Fruit fly (Drosophila melanogaster) whole organism, embryonic: Measurements from ENCODE around the gene Snapin.

ENCODE experiments used
- Bdp1 ChIP-seq: fragments of 200-800 bp; sonication (Bioruptor generic); optimal IDR thresholded peaks from 3 replicates; lab custom pipeline; 2016; ENCODE audit warnings: missing biosample characterization, missing genetic modification characterization
- BtbVII ChIP-seq: fragments of 200-800 bp; sonication (Bioruptor generic); optimal IDR thresholded peaks from 3 replicates; lab custom pipeline; 2017; ENCODE audit warnings: missing biosample characterization, mild to moderate bottlenecking, missing genetic modification characterization
- CG10267 ChIP-seq: fragments of 200-800 bp; sonication (Bioruptor generic); optimal IDR thresholded peaks from 2 replicates; lab custom pipeline; 2018; ENCODE audit warnings: missing biosample characterization, mild to moderate bottlenecking, missing genetic modification characterization, moderate library complexity
- CG10462 ChIP-seq: fragments of 200-800 bp; sonication (Bioruptor generic); optimal IDR thresholded peaks from 2 replicates; lab custom pipeline; 2016; ENCODE audit warnings: missing biosample characterization, missing genetic modification characterization
- CG11504 ChIP-seq: fragments of 200-800 bp; sonication (Bioruptor generic); optimal IDR thresholded peaks from 3 replicates; lab custom pipeline; 2019; ENCODE audit warnings: missing biosample characterization, mild to moderate bottlenecking, missing genetic modification characterization, moderate library complexity
- CG11560 ChIP-seq: fragments of 200-800 bp; sonication (Bioruptor generic); IDR thresholded peaks from 3 replicates; pipeline ENCODE4 v1.3.6; 2022; ENCODE audit warnings: missing biosample characterization, missing genetic modification characterization
- CG12236 ChIP-seq: fragments of 200-800 bp; sonication (Bioruptor generic); optimal IDR thresholded peaks from 2 replicates; lab custom pipeline; 2016; ENCODE audit warnings: missing biosample characterization, missing genetic modification characterization
- CG13624 ChIP-seq: fragments of 200-800 bp; sonication (Bioruptor generic); optimal IDR thresholded peaks from 2 replicates; lab custom pipeline; 2016; ENCODE audit warnings: missing biosample characterization, missing genetic modification characterization
- CG14710 ChIP-seq: fragments of 200-800 bp; sonication (Bioruptor generic); optimal IDR thresholded peaks from 3 replicates; lab custom pipeline; 2019; ENCODE audit warnings: missing biosample characterization, mild to moderate bottlenecking, missing genetic modification characterization, moderate library complexity
- CG15479 ChIP-seq: fragments of 200-800 bp; sonication (Bioruptor generic); optimal IDR thresholded peaks from 3 replicates; lab custom pipeline; 2019; ENCODE audit warnings: missing biosample characterization, mild to moderate bottlenecking, missing genetic modification characterization, moderate library complexity
- CG15601 ChIP-seq: fragments of 200-800 bp; sonication (Bioruptor generic); optimal IDR thresholded peaks from 3 replicates; lab custom pipeline; 2019; ENCODE audit warnings: missing biosample characterization, mild to moderate bottlenecking, missing genetic modification characterization, moderate library complexity
- CG16815 ChIP-seq: fragments of 200-800 bp; sonication (Bioruptor generic); optimal IDR thresholded peaks from 3 replicates; lab custom pipeline; 2017; ENCODE audit warnings: missing biosample characterization, mild to moderate bottlenecking, missing genetic modification characterization
- CG17328 ChIP-seq: fragments of 200-800 bp; sonication (Bioruptor generic); IDR thresholded peaks from 2 replicates; pipeline ENCODE4 v1.3.6; 2022; ENCODE audit warnings: missing biosample characterization, missing genetic modification characterization
- CG18476 ChIP-seq: fragments of 200-800 bp; sonication (Bioruptor generic); optimal IDR thresholded peaks from 2 replicates; lab custom pipeline; 2016; ENCODE audit warnings: missing biosample characterization, mild to moderate bottlenecking, missing genetic modification characterization
- CG18599 ChIP-seq: fragments of 200-800 bp; sonication (Bioruptor generic); optimal IDR thresholded peaks from 3 replicates; lab custom pipeline; 2017; ENCODE audit warnings: missing biosample characterization, missing genetic modification characterization, mild to moderate bottlenecking, moderate library complexity, missing genetic modification reagents
- CG32767 ChIP-seq: fragments of 200-800 bp; sonication (Bioruptor generic); IDR thresholded peaks from 2 replicates; pipeline ENCODE4 v1.3.6; 2022; ENCODE audit warnings: missing biosample characterization, missing genetic modification characterization
- CG3281 ChIP-seq: fragments of 200-800 bp; sonication (Bioruptor generic); optimal IDR thresholded peaks from 3 replicates; lab custom pipeline; 2017; ENCODE audit warnings: missing biosample characterization, mild to moderate bottlenecking, missing genetic modification characterization
- CG3995 ChIP-seq: fragments of 200-800 bp; sonication (Bioruptor generic); optimal IDR thresholded peaks from 3 replicates; lab custom pipeline; 2016; ENCODE audit warnings: missing biosample characterization, missing genetic modification characterization
- CG6175 ChIP-seq: fragments of 200-800 bp; sonication (Bioruptor generic); IDR thresholded peaks from 3 replicates; pipeline ENCODE4 v1.3.6; 2022; ENCODE audit warnings: missing biosample characterization, missing genetic modification characterization
- CG7556 ChIP-seq: fragments of 200-800 bp; sonication (Bioruptor generic); optimal IDR thresholded peaks from 2 replicates; lab custom pipeline; 2017; ENCODE audit warnings: missing biosample characterization, mild to moderate bottlenecking, missing genetic modification characterization
- CG8478 ChIP-seq: fragments of >200 bp; optimal IDR thresholded peaks from 2 replicates; lab custom pipeline; 2018
- D19B ChIP-seq: fragments of 200-800 bp; sonication (Bioruptor generic); optimal IDR thresholded peaks from 2 replicates; lab custom pipeline; 2017; ENCODE audit warnings: missing biosample characterization, mild to moderate bottlenecking, missing genetic modification characterization
- Dad ChIP-seq: fragments of 200-800 bp; sonication (Bioruptor generic); optimal IDR thresholded peaks from 3 replicates; lab custom pipeline; 2016; ENCODE audit warnings: missing biosample characterization, missing genetic modification characterization
- E2f2 ChIP-seq: fragments of 200-800 bp; sonication (Bioruptor generic); IDR thresholded peaks from 2 replicates; pipeline ENCODE4 v1.3.6; 2022; ENCODE audit warnings: missing biosample characterization, missing genetic modification characterization
- Ets65A ChIP-seq: fragments of 200-800 bp; sonication (Bioruptor generic); peaks from one replicate; lab custom pipeline; 2016; ENCODE audit warnings: missing biosample characterization, missing genetic modification characterization
- Ets97D ChIP-seq: fragments of 200-800 bp; sonication (Bioruptor generic); optimal IDR thresholded peaks from 3 replicates; lab custom pipeline; 2016; ENCODE audit warnings: missing biosample characterization, missing genetic modification characterization
- Gug ChIP-seq: fragments of 200-800 bp; sonication (Bioruptor generic); IDR thresholded peaks from 4 replicates; pipeline ENCODE4 v1.3.6; 2022; ENCODE audit warnings: missing biosample characterization, missing genetic modification characterization
- Hey ChIP-seq: fragments of 200-800 bp; sonication (Bioruptor generic); optimal IDR thresholded peaks from 3 replicates; lab custom pipeline; 2018; ENCODE audit warnings: missing biosample characterization, mild to moderate bottlenecking, missing genetic modification characterization
- MESR4 ChIP-seq: fragments of 200-800 bp; sonication (Bioruptor generic); optimal IDR thresholded peaks from 2 replicates; lab custom pipeline; 2018; ENCODE audit warnings: missing biosample characterization, mild to moderate bottlenecking, missing genetic modification characterization, moderate library complexity
- Mrtf ChIP-seq: fragments of 200-800 bp; sonication (Bioruptor generic); IDR thresholded peaks from 3 replicates; pipeline ENCODE4 v1.3.6; 2022; ENCODE audit warnings: missing biosample characterization, missing genetic modification characterization
- Myb ChIP-seq: fragments of 200-800 bp; sonication (Bioruptor generic); optimal IDR thresholded peaks from 2 replicates; lab custom pipeline; 2016; ENCODE audit warnings: missing biosample characterization, missing genetic modification characterization
- Oli ChIP-seq: fragments of 200-800 bp; sonication (Bioruptor generic); optimal IDR thresholded peaks from 2 replicates; lab custom pipeline; 2018; ENCODE audit warnings: missing biosample characterization, mild to moderate bottlenecking, missing genetic modification characterization, moderate library complexity
- Optix ChIP-seq: fragments of 200-800 bp; sonication (Bioruptor generic); IDR thresholded peaks from 3 replicates; pipeline ENCODE4 v1.3.6; 2022; ENCODE audit warnings: missing biosample characterization, missing genetic modification characterization
- Ptx1 ChIP-seq: fragments of 200-800 bp; sonication (Bioruptor generic); IDR thresholded peaks from 2 replicates; pipeline ENCODE4 v1.3.6; 2022; ENCODE audit warnings: missing biosample characterization, missing genetic modification characterization
- Sry-δ ChIP-seq: fragments of 200-800 bp; sonication (Bioruptor generic); optimal IDR thresholded peaks from 2 replicates; lab custom pipeline; 2016; ENCODE audit warnings: missing biosample characterization, missing genetic modification characterization
- Trl ChIP-seq, 3 experiments: fragments of >200 bp in 2 of 3; fragments of 200-800 bp in 1 of 3; sonication (Bioruptor generic) in 1 of 3; optimal IDR thresholded peaks; 2 replicates in 1 of 3; 3 replicates in 2 of 3; lab custom pipeline; 2016 to 2017; ENCODE audit warnings: missing biosample characterization in 1 of 3, missing genetic modification characterization in 1 of 3
- chm ChIP-seq: fragments of 200-800 bp; sonication (Bioruptor generic); IDR thresholded peaks from 2 replicates; pipeline ENCODE4 v1.3.6; 2022; ENCODE audit warnings: missing biosample characterization, missing genetic modification characterization
- crol ChIP-seq: fragments of 200-800 bp; sonication (Bioruptor generic); IDR thresholded peaks from 2 replicates; pipeline ENCODE4 v1.3.6; 2022; ENCODE audit warnings: missing biosample characterization, missing genetic modification characterization
- ftz-f1 ChIP-seq: fragments of 200-800 bp; sonication (Bioruptor generic); optimal IDR thresholded peaks from 2 replicates; lab custom pipeline; 2016; ENCODE audit warnings: missing biosample characterization, missing genetic modification characterization
- gsb-n ChIP-seq: fragments of 200-800 bp; sonication (Bioruptor generic); optimal IDR thresholded peaks from 3 replicates; lab custom pipeline; 2018; ENCODE audit warnings: missing biosample characterization, mild to moderate bottlenecking, missing genetic modification characterization
- hbn ChIP-seq: fragments of 200-800 bp; sonication (Bioruptor generic); IDR thresholded peaks from 2 replicates; pipeline ENCODE4 v1.3.6; 2022; ENCODE audit warnings: missing biosample characterization, missing genetic modification characterization; ENCODE audit not compliant: partially characterized antibody
- lov ChIP-seq, 2 experiments: fragments of 200-800 bp in 1 of 2; fragments of >200 bp in 1 of 2; sonication (Bioruptor generic) in 1 of 2; IDR thresholded peaks in 1 of 2; optimal IDR thresholded peaks in 1 of 2; 2 replicates in 1 of 2; 3 replicates in 1 of 2; pipeline versions ENCODE4 v1.3.6 to Lab custom; 2017 to 2022; ENCODE audit warnings: missing biosample characterization in 1 of 2, missing genetic modification characterization in 1 of 2
- maf-S ChIP-seq: fragments of 200-800 bp; sonication (Bioruptor generic); optimal IDR thresholded peaks from 2 replicates; lab custom pipeline; 2016; ENCODE audit warnings: missing biosample characterization, missing genetic modification characterization
- nau ChIP-seq: fragments of 200-800 bp; sonication (Bioruptor generic); optimal IDR thresholded peaks from 3 replicates; lab custom pipeline; 2017; ENCODE audit warnings: missing biosample characterization, mild to moderate bottlenecking, missing genetic modification characterization, missing genetic modification reagents
- sd ChIP-seq: fragments of 200-800 bp; sonication (Bioruptor generic); optimal IDR thresholded peaks from 3 replicates; lab custom pipeline; 2018; ENCODE audit warnings: missing biosample characterization, mild to moderate bottlenecking, missing genetic modification characterization, moderate library complexity
- ttk ChIP-seq: fragments of 200-800 bp; sonication (Bioruptor generic); IDR thresholded peaks from 2 replicates; pipeline ENCODE4 v2.1.2; 2022; ENCODE audit warnings: missing biosample characterization, missing genetic modification characterization
- unpg ChIP-seq: fragments of 200-800 bp; sonication (Bioruptor generic); optimal IDR thresholded peaks from 3 replicates; lab custom pipeline; 2018; ENCODE audit warnings: missing biosample characterization, mild to moderate bottlenecking, missing genetic modification characterization, moderate library complexity
- usp ChIP-seq: fragments of >200 bp; optimal IDR thresholded peaks from 2 replicates; lab custom pipeline; 2017; ENCODE audit warnings: missing biosample characterization, missing genetic modification characterization
- yki ChIP-seq: fragments of >200 bp; optimal IDR thresholded peaks from 3 replicates; lab custom pipeline; 2018

Gene Snapin

dm6 chr2L:2754437-2755322 is 4.8 kb downstream of the Snapin start (continued):
- peak; percentile 81 for TF ChIP-seq CG12236 (GFP tag; lab: Kevin White, UChicago)
- TF ChIP-seq Ets97D: no peak
- TF ChIP-seq D19B (GFP tag; lab: Kevin White, UChicago): peak; percentile 80
- peak; percentile 85 for TF ChIP-seq CG11504 (tag; lab: Kevin White, UChicago)
- TF ChIP-seq Sry-δ (GFP tag; lab: Kevin White, UChicago): peak; percentile 0
- TF ChIP-seq hbn: no peak
- 0 out of 4 replicates have a peak, but pooled peaks have one; percentile 1 for TF ChIP-seq Gug (GFP tag; lab: Robert Waterston, UW)
- TF ChIP-seq CG10267 (tag; lab: Kevin White, UChicago): peak; percentile 71
- peak; percentile 53 for TF ChIP-seq Myb (GFP tag; lab: Kevin White, UChicago)
- TF ChIP-seq yki: peak; percentile 90
- TF ChIP-seq CG14710 (tag; lab: Kevin White, UChicago): peak; percentile 76
- TF ChIP-seq ttk (GFP tag; lab: Robert Waterston, UW): no peak
- TF ChIP-seq CG15601 (tag; lab: Kevin White, UChicago): peak; percentile 91
- TF ChIP-seq CG3995: peak; percentile 42
- peak; percentile 98 for TF ChIP-seq Trl (optimal IDR thresholded peaks at IDR 0.05; lab: Kevin White, UChicago)
- peak; percentile 58 for TF ChIP-seq Trl (GFP tag; optimal IDR thresholded peaks at IDR 0.05; lab: Kevin White, UChicago)
- TF ChIP-seq CG18476 (GFP tag; lab: Kevin White, UChicago): peak; percentile 39
- peak; percentile 50 for TF ChIP-seq CG15479 (GFP tag; lab: Kevin White, UChicago)
- TF ChIP-seq Hey (tag; lab: Kevin White, UChicago): peak; percentile 47
- TF ChIP-seq BtbVII (GFP tag; lab: Kevin White, UChicago): peak; percentile 93
- TF ChIP-seq usp (GFP tag; lab: Kevin White, UChicago): no peak
- TF ChIP-seq CG6175 (GFP tag; lab: Robert Waterston, UW): no peak
- peak; percentile 59 for TF ChIP-seq CG10462 (GFP tag; lab: Kevin White, UChicago)
- no peak for TF ChIP-seq CG17328 (GFP tag; lab: Robert Waterston, UW)
- TF ChIP-seq CG13624 (GFP tag; lab: Kevin White, UChicago): peak; percentile 82
- no peak for TF ChIP-seq ftz-f1
- TF ChIP-seq Ets65A (GFP tag; lab: Kevin White, UChicago): peak; percentile 94
- peak; percentile 7 for TF ChIP-seq sd (tag; lab: Kevin White, UChicago)
- no peak for TF ChIP-seq CG11560 (tag; lab: Robert Waterston, UW)
- no peak for TF ChIP-seq CG8478
- TF ChIP-seq CG3281 (GFP tag; lab: Kevin White, UChicago): peak; percentile 92
- peak; percentile 41 for TF ChIP-seq CG16815 (GFP tag; lab: Kevin White, UChicago)
- peak; percentile 92 for TF ChIP-seq CG18599 (GFP tag; lab: Kevin White, UChicago)
- no peak for TF ChIP-seq MESR4 (GFP tag; lab: Kevin White, UChicago)
- TF ChIP-seq chm (GFP tag; lab: Robert Waterston, UW): no peak
- TF ChIP-seq Optix (GFP tag; lab: Robert Waterston, UW): no peak
- TF ChIP-seq E2f2 (GFP tag; lab: Robert Waterston, UW): no peak
- peak; percentile 50 for TF ChIP-seq gsb-n
- TF ChIP-seq Bdp1 (GFP tag; lab: Kevin White, UChicago): peak; percentile 20
- peak; percentile 78 for TF ChIP-seq unpg (GFP tag; lab: Kevin White, UChicago)
- TF ChIP-seq crol: no peak
- peak; percentile 94 for TF ChIP-seq CG7556 (GFP tag; lab: Kevin White, UChicago)
- peak; percentile 14 for TF ChIP-seq maf-S (GFP tag; lab: Kevin White, UChicago)
- no peak for TF ChIP-seq Ptx1 (GFP tag; lab: Robert Waterston, UW)
- no peak for TF ChIP-seq CG32767 (GFP tag; lab: Robert Waterston, UW)
- TF ChIP-seq lov (optimal IDR thresholded peaks at IDR 0.05; lab: Kevin White, UChicago): no peak
- TF ChIP-seq lov (GFP tag; IDR thresholded peaks at IDR 0.05; lab: Robert Waterston, UW): no peak
- peak; percentile 87 for TF ChIP-seq nau (GFP tag; lab: Kevin White, UChicago)
- TF ChIP-seq Dad: peak; percentile 73
- no peak for TF ChIP-seq Mrtf
- TF ChIP-seq Oli: peak; percentile 89
